Worm (Caenorhabditis elegans) whole organism, L2 larva: ENCODE data around the gene C14F11.7.

Source experiments
- C34F6.9 ChIP-seq: fragments of 150-350 bp; optimal IDR thresholded peaks from 2 replicates; lab custom pipeline; 2014; ENCODE audit warnings: missing biosample characterization, missing genetic modification characterization
- ceh-82 ChIP-seq: fragments of 150-350 bp; optimal IDR thresholded peaks from 2 replicates; lab custom pipeline; 2014; ENCODE audit warnings: missing biosample characterization, missing genetic modification characterization
- lin-13 ChIP-seq: fragments of 150-350 bp; optimal IDR thresholded peaks from 2 replicates; lab custom pipeline; 2014; ENCODE audit warnings: missing biosample characterization, missing genetic modification reagents, missing genetic modification characterization
- nhr-12 ChIP-seq: fragments of 150-350 bp; optimal IDR thresholded peaks from 2 replicates; lab custom pipeline; 2014; ENCODE audit warnings: missing biosample characterization, missing genetic modification characterization
- nhr-25 ChIP-seq: fragments of 150-350 bp; sonication (generic microtip); optimal IDR thresholded peaks from 3 replicates; lab custom pipeline; 2014; ENCODE audit warnings: missing biosample characterization, missing genetic modification characterization
- nhr-77 ChIP-seq: fragments of 150-350 bp; optimal IDR thresholded peaks from 2 replicates; lab custom pipeline; 2014; ENCODE audit warnings: missing biosample characterization, missing genetic modification characterization
- sem-4 ChIP-seq: fragments of 150-350 bp; optimal IDR thresholded peaks from 2 replicates; lab custom pipeline; 2014; ENCODE audit warnings: missing biosample characterization, missing genetic modification reagents, missing genetic modification characterization
- sma-3 ChIP-seq: sonication (generic microtip); optimal IDR thresholded peaks from 2 replicates; lab custom pipeline; 2016; ENCODE audit warnings: missing genetic modification reagents, missing genetic modification characterization, missing compliant biosample characterization
- snpc-4 ChIP-seq: fragments of 150-350 bp; optimal IDR thresholded peaks from 2 replicates; lab custom pipeline; 2014; ENCODE audit warnings: missing biosample characterization, missing genetic modification characterization
- unc-39 ChIP-seq: fragments of 150-350 bp; optimal IDR thresholded peaks from 2 replicates; lab custom pipeline; 2014; ENCODE audit warnings: missing biosample characterization, missing genetic modification characterization

ce11 chrX:6162037-6162436 lies 46.3 kb downstream of the C14F11.7 start:
- no peak for TF ChIP-seq ceh-82 (tag; lab: Kevin White, UChicago)
- TF ChIP-seq unc-39 = no peak
- TF ChIP-seq C34F6.9 = no peak
- TF ChIP-seq lin-13 = no peak
- no peak for TF ChIP-seq sma-3 (GFP tag; lab: Kevin White, UChicago)
- TF ChIP-seq nhr-25 (tag; lab: Kevin White, UChicago) = no peak
- no peak for TF ChIP-seq nhr-77 (tag; lab: Kevin White, UChicago)
- no peak for TF ChIP-seq nhr-12 (tag; lab: Kevin White, UChicago)
- TF ChIP-seq sem-4 (tag; lab: Kevin White, UChicago) = no peak
- TF ChIP-seq snpc-4 (tag; lab: Kevin White, UChicago) = no peak
